Worm (Caenorhabditis elegans): ENCODE results near the gene T21C9.13.

ce11 chrV:10588694-10589093 is 8.4 kb upstream of the T21C9.13 start, which contains the start of gene srg-32:
- TF ChIP-seq elt-1 (tag; optimal IDR thresholded peaks at IDR 0.05) (no peak), egl-27 (tag; optimal IDR thresholded peaks at IDR 0.05) (no peak), fkh-10 (GFP tag; optimal IDR thresholded peaks at IDR 0.05) (no peak), nhr-43 (tag; optimal IDR thresholded peaks at IDR 0.05; ENCODE audit: poor library complexity, severe bottlenecking) (no peak), egl-5 (tag; optimal IDR thresholded peaks at IDR 0.05) (no peak), snpc-4 (tag; optimal IDR thresholded peaks at IDR 0.05) (no peak), ztf-4 (tag; optimal IDR thresholded peaks at IDR 0.05) (no peak), unc-39 (tag; optimal IDR thresholded peaks at IDR 0.05) (no peak), ama-1 (optimal IDR thresholded peaks at IDR 0.05) (no peak), mdl-1 (tag; optimal IDR thresholded peaks at IDR 0.05) (no peak), ceh-82 (tag; optimal IDR thresholded peaks at IDR 0.05) (no peak), elt-2 (tag; optimal IDR thresholded peaks at IDR 0.05) (no peak), nhr-237 (tag; optimal IDR thresholded peaks at IDR 0.05) (no peak)
